Worm (Caenorhabditis elegans) whole organism, L3 larva: ENCODE results near the gene srw-11.

ENCODE experiments used
- R02D3.7 ChIP-seq: fragments of 150-350 bp; optimal IDR thresholded peaks from 2 replicates; lab custom pipeline; 2014; ENCODE audit warnings: missing biosample characterization, missing genetic modification characterization
- ZK546.5 ChIP-seq: sonication (generic microtip); optimal IDR thresholded peaks from 2 replicates; lab custom pipeline; 2017; ENCODE audit warnings: missing biosample characterization, missing genetic modification characterization
- aly-2 ChIP-seq: fragments of 150-350 bp; optimal IDR thresholded peaks from 2 replicates; lab custom pipeline; 2014; ENCODE audit warnings: missing biosample characterization, missing genetic modification characterization
- ceh-82 ChIP-seq: fragments of 150-350 bp; optimal IDR thresholded peaks from 2 replicates; lab custom pipeline; 2014; ENCODE audit warnings: missing biosample characterization, missing genetic modification characterization
- ceh-9 ChIP-seq: sonication (generic microtip); optimal IDR thresholded peaks from 2 replicates; lab custom pipeline; 2018; ENCODE audit warnings: missing biosample characterization, missing genetic modification characterization
- egl-27 ChIP-seq: sonication (generic microtip); optimal IDR thresholded peaks from 4 replicates; lab custom pipeline; 2017; ENCODE audit warnings: missing biosample characterization, missing genetic modification reagents, missing genetic modification characterization
- egl-5 ChIP-seq: fragments of 150-350 bp; optimal IDR thresholded peaks from 2 replicates; lab custom pipeline; 2017; ENCODE audit warnings: missing biosample characterization, missing genetic modification reagents, missing genetic modification characterization, inconsistent platforms
- elt-1 ChIP-seq: fragments of 150-350 bp; optimal IDR thresholded peaks from 2 replicates; lab custom pipeline; 2014; ENCODE audit warnings: missing biosample characterization, missing genetic modification characterization
- elt-3 ChIP-seq, 3 experiments: fragments of 150-350 bp in 1 of 3; sonication (generic microtip) in 2 of 3; optimal IDR thresholded peaks; 2 replicates in 2 of 3; 4 replicates in 1 of 3; lab custom pipeline; 2014 to 2017; ENCODE audit warnings: missing biosample characterization in 3 of 3, missing genetic modification characterization in 3 of 3
- eor-1 ChIP-seq, 2 experiments: fragments of 150-350 bp; optimal IDR thresholded peaks; 2 replicates each; lab custom pipeline; 2014 to 2018; ENCODE audit warnings: missing biosample characterization in 2 of 2, missing genetic modification characterization in 2 of 2
- fkh-10 ChIP-seq: sonication (generic microtip); optimal IDR thresholded peaks from 2 replicates; lab custom pipeline; 2017; ENCODE audit warnings: missing biosample characterization, missing genetic modification reagents, missing genetic modification characterization
- fkh-2 ChIP-seq: fragments of 150-350 bp; optimal IDR thresholded peaks from 2 replicates; lab custom pipeline; 2014; ENCODE audit warnings: missing biosample characterization, missing genetic modification reagents, missing genetic modification characterization
- fos-1 ChIP-seq: fragments of 150-350 bp; optimal IDR thresholded peaks from 2 replicates; lab custom pipeline; 2014; ENCODE audit warnings: missing biosample characterization, missing genetic modification characterization
- hmg-11 ChIP-seq: sonication (generic microtip); optimal IDR thresholded peaks from 2 replicates; lab custom pipeline; 2016; ENCODE audit warnings: missing genetic modification characterization, missing compliant biosample characterization
- jun-1 ChIP-seq: fragments of 150-350 bp; optimal IDR thresholded peaks from 2 replicates; lab custom pipeline; 2014; ENCODE audit warnings: missing biosample characterization, missing genetic modification reagents, missing genetic modification characterization
- lin-15B ChIP-seq: fragments of 150-350 bp; optimal IDR thresholded peaks from 2 replicates; lab custom pipeline; 2014; ENCODE audit warnings: missing biosample characterization, missing genetic modification characterization
- lin-39 ChIP-seq: fragments of 150-350 bp; optimal IDR thresholded peaks from 2 replicates; lab custom pipeline; 2018; ENCODE audit warnings: missing biosample characterization, missing genetic modification reagents, missing genetic modification characterization
- lsy-12 ChIP-seq: sonication (generic microtip); optimal IDR thresholded peaks from 2 replicates; lab custom pipeline; 2016; ENCODE audit warnings: mild to moderate bottlenecking, missing genetic modification characterization, missing compliant biosample characterization
- mdl-1 ChIP-seq: fragments of 150-350 bp; optimal IDR thresholded peaks from 2 replicates; lab custom pipeline; 2014; ENCODE audit warnings: missing biosample characterization, missing genetic modification characterization
- mml-1 ChIP-seq: fragments of 150-350 bp; sonication (generic microtip); optimal IDR thresholded peaks from 3 replicates; lab custom pipeline; 2014; ENCODE audit warnings: missing biosample characterization, missing genetic modification characterization
- nfya-1 ChIP-seq: sonication (generic microtip); optimal IDR thresholded peaks from 2 replicates; lab custom pipeline; 2017; ENCODE audit warnings: missing genetic modification characterization, mild to moderate bottlenecking, missing compliant biosample characterization, antibody characterized with exemption, moderate library complexity; ENCODE audit not compliant: insufficient read depth
- nhr-11 ChIP-seq: fragments of 150-350 bp; optimal IDR thresholded peaks from 2 replicates; lab custom pipeline; 2014; ENCODE audit warnings: missing biosample characterization, missing genetic modification characterization
- nhr-12 ChIP-seq: fragments of 150-350 bp; optimal IDR thresholded peaks from 2 replicates; lab custom pipeline; 2014; ENCODE audit warnings: missing biosample characterization, missing genetic modification characterization
- nhr-237 ChIP-seq: fragments of 150-350 bp; optimal IDR thresholded peaks from 2 replicates; lab custom pipeline; 2014; ENCODE audit warnings: missing biosample characterization, missing genetic modification characterization
- nhr-43 ChIP-seq: sonication (generic microtip); optimal IDR thresholded peaks from 2 replicates; lab custom pipeline; 2016; ENCODE audit warnings: mild to moderate bottlenecking, missing genetic modification characterization, missing compliant biosample characterization; ENCODE audit not compliant: poor library complexity, severe bottlenecking
- nhr-67 ChIP-seq: fragments of 150-350 bp; optimal IDR thresholded peaks from 2 replicates; lab custom pipeline; 2014; ENCODE audit warnings: missing biosample characterization, missing genetic modification characterization
- nhr-76 ChIP-seq: fragments of 150-350 bp; sonication (generic microtip); optimal IDR thresholded peaks from 5 replicates; lab custom pipeline; 2014; ENCODE audit warnings: missing biosample characterization, missing genetic modification characterization
- pha-4 ChIP-seq: fragments of 150-350 bp; optimal IDR thresholded peaks from 2 replicates; lab custom pipeline; 2014; ENCODE audit warnings: missing biosample characterization, missing genetic modification reagents, missing genetic modification characterization
- sea-2 ChIP-seq: fragments of 150-350 bp; sonication (generic microtip); optimal IDR thresholded peaks from 4 replicates; lab custom pipeline; 2014; ENCODE audit warnings: missing biosample characterization, missing genetic modification reagents, missing genetic modification characterization
- skn-1 ChIP-seq: fragments of 150-350 bp; optimal IDR thresholded peaks from 2 replicates; lab custom pipeline; 2014; ENCODE audit warnings: missing biosample characterization, missing genetic modification characterization
- snpc-4 ChIP-seq: fragments of 150-350 bp; optimal IDR thresholded peaks from 2 replicates; lab custom pipeline; 2014; ENCODE audit warnings: missing biosample characterization, missing genetic modification characterization
- unc-39 ChIP-seq: sonication (generic microtip); optimal IDR thresholded peaks from 4 replicates; lab custom pipeline; 2017; ENCODE audit warnings: missing biosample characterization, missing genetic modification characterization
- unc-62 ChIP-seq: fragments of 150-350 bp; sonication (generic microtip); optimal IDR thresholded peaks from 4 replicates; lab custom pipeline; 2014; ENCODE audit warnings: missing biosample characterization, missing genetic modification reagents, missing genetic modification characterization
- ztf-4 ChIP-seq: fragments of 150-350 bp; optimal IDR thresholded peaks from 2 replicates; lab custom pipeline; 2014; ENCODE audit warnings: missing biosample characterization, missing genetic modification characterization

srw-11 gene

ce11 chrV:15274757-15275156 is 34.6 kb upstream of the srw-11 start, which contains the start of gene srw-16:
Gene srw-16 (minus strand): TSS chrV:15274857.
- TF ChIP-seq elt-1 (tag; lab: Kevin White, UChicago) (no peak), sea-2 (GFP tag; lab: Kevin White, UChicago) (no peak), nfya-1 (tag; lab: Kevin White, UChicago) (no peak), mdl-1 (tag; lab: Kevin White, UChicago) (no peak), nhr-237 (no peak), ceh-82 (tag; lab: Kevin White, UChicago) (no peak), hmg-11 (tag; lab: Kevin White, UChicago) (no peak), fkh-2 (tag; lab: Kevin White, UChicago) (no peak), R02D3.7 (tag; lab: Kevin White, UChicago) (no peak), lsy-12 (no peak), eor-1 (tag; optimal IDR thresholded peaks at IDR 0.05; lab: Kevin White, UChicago) (no peak), aly-2 (no peak), unc-62 (no peak)

- TF ChIP-seq nhr-12 (tag; lab: Kevin White, UChicago) (no peak), fkh-2 (tag; lab: Kevin White, UChicago) (no peak), nhr-43 (tag; lab: Kevin White, UChicago) (no peak), jun-1 (tag; lab: Kevin White, UChicago) (no peak), R02D3.7 (tag; lab: Kevin White, UChicago) (no peak), pha-4 (tag; lab: Kevin White, UChicago) (no peak), egl-5 (tag; lab: Kevin White, UChicago) (no peak), elt-3 (tag; optimal IDR thresholded peaks at IDR 0.05; lab: Kevin White, UChicago) (no peak), nhr-67 (tag; lab: Kevin White, UChicago) (no peak), fos-1 (tag; lab: Kevin White, UChicago) (no peak)
These were observed 32.1 kb upstream of the srw-11 start, which contains the start of gene T10H4.4 for ce11 chrV:15272263-15272662. Gene T10H4.4 (minus strand): TSS chrV:15272363.

DNA sequence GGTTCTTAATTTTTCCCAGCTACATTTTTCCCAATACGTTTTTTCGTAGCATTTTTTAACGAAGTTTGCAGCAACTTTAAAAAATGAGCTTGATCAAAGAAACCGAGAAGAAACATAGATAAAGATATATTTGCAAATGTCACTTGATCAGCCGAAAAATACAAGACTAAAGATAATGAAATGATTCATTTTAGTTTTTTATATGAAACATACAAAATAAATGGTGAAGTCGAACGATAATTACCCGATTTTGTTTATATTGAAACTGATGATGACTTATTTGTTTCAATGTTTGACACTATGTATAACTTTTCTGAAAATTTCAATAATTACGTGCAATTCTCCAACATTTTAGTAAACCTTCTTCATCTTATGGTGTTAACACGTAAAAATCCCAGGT is 28.2 kb upstream of the srw-11 start, which contains the start of gene srw-22:
Gene srw-22, plus strand, starts transcription at position 301 of the 400 bp plus-strand sequence.
- TF ChIP-seq unc-62 (no peak), elt-1 (tag; lab: Kevin White, UChicago) (no peak), fkh-10 (GFP tag; lab: Kevin White, UChicago) (no peak), lin-39 (no peak), fkh-2 (tag; lab: Kevin White, UChicago) (no peak), ceh-9 (tag; lab: Kevin White, UChicago) (no peak), nhr-237 (no peak), pha-4 (tag; lab: Kevin White, UChicago) (no peak), nhr-76 (tag; lab: Kevin White, UChicago) (no peak)

- TF ChIP-seq nhr-12 (tag; lab: Kevin White, UChicago): no peak
- TF ChIP-seq sea-2 (GFP tag; lab: Kevin White, UChicago): no peak
- no peak for TF ChIP-seq unc-39 (tag; lab: Kevin White, UChicago)
- no peak for TF ChIP-seq skn-1 (tag; lab: Kevin White, UChicago)
- TF ChIP-seq mdl-1 (tag; lab: Kevin White, UChicago): no peak
- no peak for TF ChIP-seq hmg-11 (tag; lab: Kevin White, UChicago)
- TF ChIP-seq ZK546.5: no peak
- no peak for TF ChIP-seq fkh-10 (GFP tag; lab: Kevin White, UChicago)
- TF ChIP-seq, all 47 proteins: peak for 0
These were observed 27.3 kb upstream of the srw-11 start, which contains the start of gene T10H4.13 for ce11 chrV:15267405-15267804. Gene T10H4.13 (minus strand): TSS chrV:15267505.

ce11 chrV:15265814-15266213 is 25.7 kb upstream of the srw-11 start, which contains the start of gene M01B2.13:
Gene M01B2.13 (minus strand): TSS chrV:15265914.
- TF ChIP-seq mml-1 (tag; lab: Kevin White, UChicago): no peak
- no peak for TF ChIP-seq ztf-4
- no peak for TF ChIP-seq elt-3 (tag; optimal IDR thresholded peaks at IDR 0.05; lab: Kevin White, UChicago)
- TF ChIP-seq egl-5 (tag; lab: Kevin White, UChicago): no peak
- no peak for TF ChIP-seq skn-1 (tag; lab: Kevin White, UChicago)
- no peak for TF ChIP-seq nhr-11
- no peak for TF ChIP-seq nhr-43 (tag; lab: Kevin White, UChicago)
- no peak for TF ChIP-seq fkh-10 (GFP tag; lab: Kevin White, UChicago)
- no peak for TF ChIP-seq lsy-12
- TF ChIP-seq snpc-4 (tag; lab: Kevin White, UChicago): no peak
- no peak for TF ChIP-seq eor-1 (tag; optimal IDR thresholded peaks at IDR 0.05; lab: Kevin White, UChicago)
- no peak for TF ChIP-seq egl-27 (tag; lab: Kevin White, UChicago)
- no peak for TF ChIP-seq nhr-237
- no peak for TF ChIP-seq sea-2 (GFP tag; lab: Kevin White, UChicago)
- TF ChIP-seq lin-15B (tag; lab: Kevin White, UChicago): no peak
- TF ChIP-seq nhr-67 (tag; lab: Kevin White, UChicago): no peak
- TF ChIP-seq, all 47 proteins: peak for 0
